Fruit fly (Drosophila melanogaster): Measurements from ENCODE around the gene CG14837.

CG14837 gene

dm6 chr3L:7560580-7560979 is 743 bp upstream of the CG14837 start:
- TF ChIP-seq psq (optimal IDR thresholded peaks at IDR 0.05): no peak
- no peak for TF ChIP-seq Sin3A (optimal IDR thresholded peaks at IDR 0.05)
- no peak for TF ChIP-seq ttk (optimal IDR thresholded peaks at IDR 0.05)
- no peak for TF ChIP-seq insv (optimal IDR thresholded peaks at IDR 0.05)
- no peak for TF ChIP-seq h (optimal IDR thresholded peaks at IDR 0.05)
- TF ChIP-seq Myc (optimal IDR thresholded peaks at IDR 0.05): no peak

dm6 chr3L:7553062-7553461 is 6.8 kb downstream of the CG14837 start:
- TF ChIP-seq insv (optimal IDR thresholded peaks at IDR 0.05): no peak
- no peak for TF ChIP-seq psq (optimal IDR thresholded peaks at IDR 0.05)
- no peak for TF ChIP-seq h (optimal IDR thresholded peaks at IDR 0.05)
- no peak for TF ChIP-seq Myc (optimal IDR thresholded peaks at IDR 0.05)
- no peak for TF ChIP-seq Sin3A (optimal IDR thresholded peaks at IDR 0.05)
- no peak for TF ChIP-seq ttk (optimal IDR thresholded peaks at IDR 0.05)

dm6 chr3L:7552446-7552845 is 7.4 kb downstream of the CG14837 start:
- TF ChIP-seq psq (optimal IDR thresholded peaks at IDR 0.05) (no peak), ttk (optimal IDR thresholded peaks at IDR 0.05) (no peak), Sin3A (optimal IDR thresholded peaks at IDR 0.05) (no peak)

- TF ChIP-seq insv (optimal IDR thresholded peaks at IDR 0.05) (no peak), ttk (optimal IDR thresholded peaks at IDR 0.05) (no peak), h (optimal IDR thresholded peaks at IDR 0.05) (no peak), Sin3A (optimal IDR thresholded peaks at IDR 0.05) (no peak), psq (optimal IDR thresholded peaks at IDR 0.05) (no peak), Myc (optimal IDR thresholded peaks at IDR 0.05) (no peak)
These were observed 9.6 kb downstream of the CG14837 start for dm6 chr3L:7550225-7550624.

- TF ChIP-seq psq (optimal IDR thresholded peaks at IDR 0.05) (no peak), ttk (optimal IDR thresholded peaks at IDR 0.05) (no peak), Sin3A (optimal IDR thresholded peaks at IDR 0.05) (no peak), h (optimal IDR thresholded peaks at IDR 0.05) (no peak), insv (optimal IDR thresholded peaks at IDR 0.05) (no peak), Myc (optimal IDR thresholded peaks at IDR 0.05) (no peak)
These were observed 14.3 kb downstream of the CG14837 start for dm6 chr3L:7545562-7545961.

- no peak for TF ChIP-seq h (optimal IDR thresholded peaks at IDR 0.05)
These were observed 15.1 kb downstream of the CG14837 start for dm6 chr3L:7544639-7545183.

- TF ChIP-seq Sin3A (optimal IDR thresholded peaks at IDR 0.05) (no peak), Myc (optimal IDR thresholded peaks at IDR 0.05) (no peak), ttk (optimal IDR thresholded peaks at IDR 0.05) (no peak), insv (optimal IDR thresholded peaks at IDR 0.05) (no peak), psq (optimal IDR thresholded peaks at IDR 0.05) (no peak), h (optimal IDR thresholded peaks at IDR 0.05) (no peak)
These were observed 17.5 kb downstream of the CG14837 start, which contains the start of gene CG32376 for dm6 chr3L:7542357-7542756. Gene CG32376 (minus strand): TSS chr3L:7542457.

- no peak for TF ChIP-seq Myc (optimal IDR thresholded peaks at IDR 0.05)
- TF ChIP-seq ttk (optimal IDR thresholded peaks at IDR 0.05): no peak
- no peak for TF ChIP-seq psq (optimal IDR thresholded peaks at IDR 0.05)
- TF ChIP-seq insv (optimal IDR thresholded peaks at IDR 0.05): no peak
- no peak for TF ChIP-seq Sin3A (optimal IDR thresholded peaks at IDR 0.05)
- no peak for TF ChIP-seq h (optimal IDR thresholded peaks at IDR 0.05)
These were observed 18.8 kb downstream of the CG14837 start, which contains the start of gene CG32374 for dm6 chr3L:7541068-7541467. Gene CG32374 (minus strand): TSS chr3L:7541168.

dm6 chr3L:7539736-7540135 is 20.1 kb downstream of the CG14837 start, which contains the start of gene CG16998:
Gene CG16998 (minus strand): TSS chr3L:7539836.
- TF ChIP-seq insv (optimal IDR thresholded peaks at IDR 0.05): no peak
- no peak for TF ChIP-seq psq (optimal IDR thresholded peaks at IDR 0.05)
- no peak for TF ChIP-seq ttk (optimal IDR thresholded peaks at IDR 0.05)
- no peak for TF ChIP-seq Sin3A (optimal IDR thresholded peaks at IDR 0.05)
- TF ChIP-seq h (optimal IDR thresholded peaks at IDR 0.05): no peak
- no peak for TF ChIP-seq Myc (optimal IDR thresholded peaks at IDR 0.05)

- no peak for TF ChIP-seq insv (optimal IDR thresholded peaks at IDR 0.05)
- no peak for TF ChIP-seq Sin3A (optimal IDR thresholded peaks at IDR 0.05)
- no peak for TF ChIP-seq h (optimal IDR thresholded peaks at IDR 0.05)
- no peak for TF ChIP-seq ttk (optimal IDR thresholded peaks at IDR 0.05)
- TF ChIP-seq psq (optimal IDR thresholded peaks at IDR 0.05): no peak
- no peak for TF ChIP-seq Myc (optimal IDR thresholded peaks at IDR 0.05)
These were observed 29.1 kb downstream of the CG14837 start for dm6 chr3L:7530461-7531338.

- TF ChIP-seq psq (optimal IDR thresholded peaks at IDR 0.05) (no peak), insv (optimal IDR thresholded peaks at IDR 0.05) (no peak), h (optimal IDR thresholded peaks at IDR 0.05) (no peak)
These were observed 30.5 kb downstream of the CG14837 start for dm6 chr3L:7529081-7530021.
